Fruit fly (Drosophila melanogaster) whole organism, embryonic: ENCODE results near the gene Cyp4ac1.

ENCODE experiments used
- CG4617 ChIP-seq: fragments of 200-800 bp; sonication (Bioruptor generic); optimal IDR thresholded peaks from 3 replicates; lab custom pipeline; 2016; ENCODE audit warnings: missing biosample characterization, missing genetic modification characterization, borderline replicate concordance
- CG9215 ChIP-seq: fragments of 200-800 bp; sonication (Bioruptor generic); IDR thresholded peaks from 2 replicates; pipeline ENCODE4 v1.3.6; 2022; ENCODE audit warnings: missing biosample characterization, missing genetic modification characterization
- HHEX ChIP-seq: fragments of 200-800 bp; sonication (Bioruptor generic); optimal IDR thresholded peaks from 3 replicates; lab custom pipeline; 2017; ENCODE audit warnings: missing biosample characterization, mild to moderate bottlenecking, missing genetic modification characterization, missing genetic modification reagents
- Hand ChIP-seq: fragments of 200-800 bp; sonication (Bioruptor generic); optimal IDR thresholded peaks from 2 replicates; lab custom pipeline; 2017; ENCODE audit warnings: mild to moderate bottlenecking, missing biosample characterization, missing genetic modification reagents, missing genetic modification characterization
- Hsf ChIP-seq: fragments of 200-800 bp; sonication (Bioruptor generic); optimal IDR thresholded peaks from 3 replicates; lab custom pipeline; 2016; ENCODE audit warnings: missing biosample characterization, missing genetic modification characterization
- Vsx1 ChIP-seq: fragments of 200-800 bp; sonication (Bioruptor generic); optimal IDR thresholded peaks from 2 replicates; lab custom pipeline; 2017; ENCODE audit warnings: missing biosample characterization, mild to moderate bottlenecking, missing genetic modification characterization, missing genetic modification reagents
- aop ChIP-seq: fragments of 200-800 bp; sonication (Bioruptor generic); IDR thresholded peaks from 2 replicates; pipeline ENCODE4 v1.3.6; 2022; ENCODE audit warnings: missing biosample characterization, missing genetic modification characterization
- bab2 ChIP-seq: fragments of 200-800 bp; sonication (Bioruptor generic); optimal IDR thresholded peaks from 2 replicates; lab custom pipeline; 2016; ENCODE audit warnings: missing biosample characterization, missing genetic modification characterization

DNA sequence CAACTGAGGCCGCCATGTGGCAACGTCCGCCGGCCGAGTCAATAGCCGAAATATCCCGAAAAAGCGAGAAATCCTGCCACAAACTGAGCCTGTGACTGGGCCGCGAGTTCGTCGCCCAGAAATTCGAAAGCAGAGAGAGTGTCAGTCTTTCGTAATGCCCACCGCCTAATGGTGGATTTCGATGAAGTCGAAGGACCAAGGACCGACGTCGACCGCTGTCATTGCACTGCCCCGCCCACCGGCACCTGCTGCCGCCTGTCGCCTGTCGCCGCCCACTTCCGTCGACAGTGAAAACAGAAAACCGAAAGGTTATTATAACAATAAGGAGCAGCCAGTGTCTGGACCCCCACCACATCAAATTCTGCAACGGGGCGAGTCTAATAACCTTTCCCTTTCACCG, 22.8 kb downstream of the Cyp4ac1 start:
- TF ChIP-seq bab2 (GFP tag; lab: Kevin White, UChicago) (no peak), Hand (GFP tag; lab: Kevin White, UChicago) (no peak), CG4617 (GFP tag; lab: Kevin White, UChicago) (no peak), Vsx1 (GFP tag; lab: Kevin White, UChicago) (no peak), Hsf (GFP tag; lab: Kevin White, UChicago) (no peak), aop (GFP tag; lab: Robert Waterston, UW) (no peak), HHEX (no peak), CG9215 (GFP tag; lab: Robert Waterston, UW) (no peak)
